Worm (Caenorhabditis elegans) whole organism, young adult: ENCODE measurements around the gene ins-31.

Source experiments
- B0336.3 ChIP-seq: fragments of 200-800 bp; sonication (Bioruptor generic); IDR thresholded peaks from 2 replicates; pipeline ENCODE4 v1.3.6; 2022; ENCODE audit warnings: missing genetic modification characterization, missing compliant biosample characterization
- akir-1 ChIP-seq: fragments of 200-800 bp; sonication (Bioruptor generic); optimal IDR thresholded peaks from 2 replicates; lab custom pipeline; 2018; ENCODE audit warnings: mild to moderate bottlenecking, missing genetic modification characterization, moderate library complexity, missing compliant biosample characterization
- aptf-3 ChIP-seq: fragments of 200-800 bp; sonication (Bioruptor generic); IDR thresholded peaks from 2 replicates; pipeline ENCODE4 v1.3.6; 2022; ENCODE audit warnings: missing genetic modification characterization, missing compliant biosample characterization
- ceh-100 ChIP-seq: fragments of 200-800 bp; sonication (Bioruptor generic); IDR thresholded peaks from 2 replicates; pipeline ENCODE4 v1.3.6; 2022; ENCODE audit warnings: missing genetic modification reagents, missing genetic modification characterization, missing compliant biosample characterization
- ceh-40 ChIP-seq: fragments of 200-800 bp; sonication (Bioruptor generic); IDR thresholded peaks from 2 replicates; pipeline ENCODE4 v1.3.6; 2022; ENCODE audit warnings: missing genetic modification characterization, missing compliant biosample characterization
- die-1 ChIP-seq: sonication (generic microtip); optimal IDR thresholded peaks from 2 replicates; lab custom pipeline; 2016; ENCODE audit warnings: missing genotype, mild to moderate bottlenecking, missing genetic modification characterization, missing compliant biosample characterization
- hsf-1 ChIP-seq: fragments of 200-800 bp; sonication (Bioruptor generic); IDR thresholded peaks from 2 replicates; pipeline ENCODE4 v1.3.6; 2022; ENCODE audit warnings: missing genetic modification reagents, missing genetic modification characterization, missing compliant biosample characterization
- lin-26 ChIP-seq: fragments of 200-800 bp; sonication (Bioruptor generic); IDR thresholded peaks from 2 replicates; pipeline ENCODE4 v1.3.6; 2022; ENCODE audit warnings: missing genetic modification reagents, missing genetic modification characterization, missing compliant biosample characterization
- mcd-1 ChIP-seq: fragments of 200-800 bp; sonication (Bioruptor generic); IDR thresholded peaks from 2 replicates; pipeline ENCODE4 v1.3.6; 2022; ENCODE audit warnings: missing genetic modification reagents, missing genetic modification characterization, missing compliant biosample characterization
- nfya-2 ChIP-seq: fragments of 200-800 bp; sonication (Bioruptor generic); IDR thresholded peaks from 2 replicates; pipeline ENCODE4 v1.3.6; 2022; ENCODE audit warnings: missing genetic modification reagents, missing genetic modification characterization, missing compliant biosample characterization
- nhr-80 ChIP-seq: sonication (generic microtip); optimal IDR thresholded peaks from 2 replicates; lab custom pipeline; 2016; ENCODE audit warnings: missing genetic modification characterization, missing compliant biosample characterization
- snpc-1.3 ChIP-seq: sonication (generic microtip); optimal IDR thresholded peaks from 2 replicates; lab custom pipeline; 2017; ENCODE audit warnings: missing genetic modification characterization, mild to moderate bottlenecking, missing compliant biosample characterization, antibody characterized with exemption, moderate library complexity, missing genotype, missing genetic modification reagents; ENCODE audit not compliant: insufficient read depth
- snpc-4 ChIP-seq, 5 experiments: fragments of 150-350 bp in 1 of 5; sonication (generic microtip) in 4 of 5; optimal IDR thresholded peaks; 2 replicates each; lab custom pipeline; 2014 to 2018; ENCODE audit warnings: missing genetic modification characterization in 5 of 5, missing biosample characterization in 3 of 5, antibody characterized with exemption in 2 of 5, mild to moderate bottlenecking in 2 of 5, missing compliant biosample characterization in 2 of 5, missing genotype in 2 of 5, moderate library complexity in 2 of 5, missing genetic modification reagents in 1 of 5
- ztf-28 ChIP-seq: fragments of 200-800 bp; sonication (Bioruptor generic); IDR thresholded peaks from 2 replicates; pipeline ENCODE4 v1.3.6; 2022; ENCODE audit warnings: missing genetic modification reagents, missing genetic modification characterization, missing compliant biosample characterization

ce11 chrII:3148404-3148803 lies 21.6 kb downstream of the ins-31 start:
- TF ChIP-seq ztf-28 (GFP tag; lab: Robert Waterston, UW) (no peak), nfya-2 (GFP tag; lab: Robert Waterston, UW) (no peak), aptf-3 (GFP tag; lab: Robert Waterston, UW) (no peak), snpc-4 (GFP tag; optimal IDR thresholded peaks at IDR 0.05; lab: Kevin White, UChicago) (no peak), snpc-4 (tag; optimal IDR thresholded peaks at IDR 0.05; lab: Kevin White, UChicago) (no peak), lin-26 (GFP tag; lab: Robert Waterston, UW) (no peak), akir-1 (no peak), ceh-40 (no peak), nhr-80 (tag; lab: Kevin White, UChicago) (no peak), B0336.3 (GFP tag; lab: Robert Waterston, UW) (no peak), die-1 (tag; lab: Kevin White, UChicago) (no peak), mcd-1 (GFP tag; lab: Robert Waterston, UW) (no peak), snpc-1.3 (tag; lab: Kevin White, UChicago) (no peak), ceh-100 (no peak), hsf-1 (GFP tag; lab: Robert Waterston, UW) (no peak)
